Fruit fly (Drosophila melanogaster): ENCODE measurements around the gene cdi.

The cdi gene

dm6 chr3R:19101267-19101840 is 7.3 kb upstream of the cdi start:
- TF ChIP-seq Sin3A (optimal IDR thresholded peaks at IDR 0.05) (no peak), Myc (optimal IDR thresholded peaks at IDR 0.05) (no peak), h (optimal IDR thresholded peaks at IDR 0.05) (no peak), ttk (optimal IDR thresholded peaks at IDR 0.05) (no peak), psq (optimal IDR thresholded peaks at IDR 0.05) (no peak), insv (optimal IDR thresholded peaks at IDR 0.05) (no peak)

- no peak for TF ChIP-seq psq (optimal IDR thresholded peaks at IDR 0.05)
- no peak for TF ChIP-seq h (optimal IDR thresholded peaks at IDR 0.05)
- no peak for TF ChIP-seq Sin3A (optimal IDR thresholded peaks at IDR 0.05)
- TF ChIP-seq Myc (optimal IDR thresholded peaks at IDR 0.05) = no peak
- no peak for TF ChIP-seq ttk (optimal IDR thresholded peaks at IDR 0.05)
- TF ChIP-seq insv (optimal IDR thresholded peaks at IDR 0.05) = no peak
Measured at dm6 chr3R:19100098-19100497, 6.0 kb upstream of the cdi start.

DNA sequence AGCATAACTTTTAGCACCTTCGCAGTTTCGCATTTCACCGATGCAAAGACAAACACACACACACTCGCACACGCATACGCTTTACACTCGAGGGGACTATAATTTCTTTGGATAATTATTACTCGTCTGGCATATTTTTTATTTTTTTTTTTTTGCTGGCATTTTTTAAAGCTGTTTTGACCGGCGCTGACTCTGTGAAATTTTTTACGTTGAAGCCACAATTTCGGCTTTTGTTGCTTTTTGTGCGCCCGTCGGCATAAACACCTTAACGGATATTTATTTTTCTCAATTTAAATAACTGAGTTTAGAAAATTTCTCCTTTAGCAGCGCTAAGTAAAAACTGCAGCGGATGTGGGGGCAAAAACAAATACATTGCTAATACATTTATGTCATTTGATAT is 4.2 kb upstream of the cdi start:
- no peak for TF ChIP-seq insv (optimal IDR thresholded peaks at IDR 0.05)
- no peak for TF ChIP-seq ttk (optimal IDR thresholded peaks at IDR 0.05)
- TF ChIP-seq psq (optimal IDR thresholded peaks at IDR 0.05) = no peak
- no peak for TF ChIP-seq h (optimal IDR thresholded peaks at IDR 0.05)
- TF ChIP-seq Sin3A (optimal IDR thresholded peaks at IDR 0.05) = no peak
- no peak for TF ChIP-seq Myc (optimal IDR thresholded peaks at IDR 0.05)

DNA sequence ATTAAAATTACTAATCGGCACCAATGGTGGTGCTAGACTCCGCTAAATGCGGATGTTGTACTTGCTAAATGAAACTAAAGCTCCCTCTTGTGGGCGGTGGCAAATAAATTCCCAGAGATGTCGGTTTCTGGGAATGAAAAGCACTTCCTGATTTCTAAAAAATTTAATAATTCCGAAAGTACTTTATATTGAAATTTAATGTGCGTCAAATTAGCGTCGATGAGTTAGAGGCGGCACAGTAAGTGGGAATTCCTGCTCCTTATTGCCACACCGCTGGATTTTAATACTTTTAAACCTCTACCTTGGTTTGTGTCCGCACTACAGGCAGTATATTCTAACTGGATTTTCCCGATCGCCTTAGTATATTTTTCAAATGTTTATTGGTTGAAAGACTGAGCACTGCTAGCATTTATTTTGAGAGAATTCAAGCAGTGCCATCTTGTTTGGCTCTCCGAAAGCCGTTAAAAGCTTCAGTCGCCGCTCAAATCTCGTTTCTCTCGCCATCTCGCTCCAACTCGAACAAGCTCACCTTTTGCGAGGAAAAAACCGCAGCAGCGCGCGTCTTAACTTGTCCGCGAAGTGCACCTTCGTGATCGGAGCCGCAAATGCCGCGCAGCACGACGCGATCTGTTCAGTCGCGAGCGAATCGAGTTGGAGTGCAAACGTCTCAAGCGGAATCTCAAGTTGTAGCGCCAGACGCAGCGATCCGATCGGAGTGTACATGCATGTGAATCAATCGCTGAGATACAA is 2.4 kb upstream of the cdi start, which contains the start of gene CG6040:
CG6040 (plus strand) TSS at position 663 of the 750 bp plus-strand sequence.
- TF ChIP-seq insv (optimal IDR thresholded peaks at IDR 0.05) (no peak), psq (optimal IDR thresholded peaks at IDR 0.05) (no peak), h (optimal IDR thresholded peaks at IDR 0.05) (no peak), Myc (optimal IDR thresholded peaks at IDR 0.05) (no peak), Sin3A (optimal IDR thresholded peaks at IDR 0.05) (no peak), ttk (optimal IDR thresholded peaks at IDR 0.05) (no peak)

DNA sequence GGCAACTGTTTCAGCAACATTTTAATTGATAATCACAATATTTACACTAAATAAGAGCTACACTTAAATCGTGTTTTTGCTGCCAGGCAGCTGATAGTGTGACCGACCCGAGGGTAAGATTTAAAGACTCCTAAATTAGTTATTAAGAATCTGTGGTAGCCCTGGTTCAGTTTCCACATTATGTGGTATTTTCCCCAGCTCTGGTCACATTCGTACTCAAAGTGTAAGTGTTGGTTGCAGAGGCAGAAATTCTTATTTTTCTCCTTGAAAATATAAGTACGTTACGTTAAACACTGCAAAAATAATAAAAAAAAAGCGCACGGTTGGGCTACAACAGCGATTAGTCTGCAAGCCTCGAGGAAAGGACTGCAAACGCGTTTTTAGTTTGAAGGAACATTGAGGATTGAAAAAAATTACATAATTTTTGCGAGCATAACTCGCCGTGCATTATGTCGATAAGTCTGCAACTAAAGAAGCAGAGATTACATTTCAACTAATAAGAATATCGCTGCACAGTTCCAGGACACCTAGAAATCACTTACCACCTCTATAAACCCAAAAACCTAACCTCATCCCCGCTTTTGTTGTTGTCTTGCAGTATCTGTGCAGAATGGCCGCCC is 839 bp upstream of the cdi start, which contains the start of the genes mRpL55 and ATPsynD:
mRpL55 (minus strand) TSS at position 107 of the 620 bp plus-strand sequence.
ATPsynD (plus strand) TSS at position 202 of the 620 bp plus-strand sequence.
- TF ChIP-seq h (optimal IDR thresholded peaks at IDR 0.05) = no peak
- no peak for TF ChIP-seq Myc (optimal IDR thresholded peaks at IDR 0.05)
- no peak for TF ChIP-seq ttk (optimal IDR thresholded peaks at IDR 0.05)
- no peak for TF ChIP-seq Sin3A (optimal IDR thresholded peaks at IDR 0.05)
- no peak for TF ChIP-seq insv (optimal IDR thresholded peaks at IDR 0.05)
- TF ChIP-seq psq (optimal IDR thresholded peaks at IDR 0.05) = no peak

DNA sequence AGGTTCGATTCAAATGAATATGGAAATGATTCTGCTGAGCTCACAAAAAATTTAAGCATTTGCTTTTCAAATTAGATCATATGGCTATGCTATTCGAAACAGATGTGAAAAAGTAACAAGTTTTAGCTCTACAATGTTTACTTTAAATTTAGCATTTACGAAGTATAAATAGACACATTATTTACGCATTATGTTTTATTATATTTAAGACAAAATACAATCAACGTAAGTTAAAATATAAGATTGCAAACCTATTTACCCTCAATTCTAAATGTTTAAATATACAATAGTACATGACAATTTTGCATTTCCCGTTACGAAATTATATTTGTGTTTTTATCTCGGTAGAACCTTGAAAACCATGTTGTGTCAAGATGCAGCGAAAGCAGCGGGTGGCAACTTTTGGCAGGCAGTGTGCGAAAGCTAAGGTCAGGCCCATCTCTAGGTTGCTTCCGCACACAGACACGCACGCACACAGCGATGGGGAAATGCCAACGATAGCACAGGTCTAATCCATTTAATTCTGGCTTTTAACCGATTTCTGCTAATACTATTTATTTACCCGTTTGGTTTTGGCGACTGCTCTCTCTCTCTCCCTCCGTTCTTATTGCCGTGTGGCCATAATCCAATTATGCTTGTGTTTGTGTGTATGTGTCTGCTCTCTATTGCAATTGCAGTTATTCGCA is 800 bp downstream of the cdi start:
- TF ChIP-seq psq (optimal IDR thresholded peaks at IDR 0.05) (no peak), h (optimal IDR thresholded peaks at IDR 0.05) (no peak), insv (optimal IDR thresholded peaks at IDR 0.05) (no peak), Myc (optimal IDR thresholded peaks at IDR 0.05) (no peak), Sin3A (optimal IDR thresholded peaks at IDR 0.05) (no peak), ttk (optimal IDR thresholded peaks at IDR 0.05) (no peak)

dm6 chr3R:19092367-19093126 is 1.5 kb downstream of the cdi start:
- TF ChIP-seq Myc (optimal IDR thresholded peaks at IDR 0.05) = no peak
- no peak for TF ChIP-seq h (optimal IDR thresholded peaks at IDR 0.05)
- TF ChIP-seq Sin3A (optimal IDR thresholded peaks at IDR 0.05) = no peak
- TF ChIP-seq insv (optimal IDR thresholded peaks at IDR 0.05) = no peak
- no peak for TF ChIP-seq ttk (optimal IDR thresholded peaks at IDR 0.05)
- no peak for TF ChIP-seq psq (optimal IDR thresholded peaks at IDR 0.05)

dm6 chr3R:19091749-19092264 is 2.3 kb downstream of the cdi start:
- TF ChIP-seq h (optimal IDR thresholded peaks at IDR 0.05) (no peak), insv (optimal IDR thresholded peaks at IDR 0.05) (no peak), Myc (optimal IDR thresholded peaks at IDR 0.05) (no peak), ttk (optimal IDR thresholded peaks at IDR 0.05) (no peak), Sin3A (optimal IDR thresholded peaks at IDR 0.05) (no peak), psq (optimal IDR thresholded peaks at IDR 0.05) (no peak)

DNA sequence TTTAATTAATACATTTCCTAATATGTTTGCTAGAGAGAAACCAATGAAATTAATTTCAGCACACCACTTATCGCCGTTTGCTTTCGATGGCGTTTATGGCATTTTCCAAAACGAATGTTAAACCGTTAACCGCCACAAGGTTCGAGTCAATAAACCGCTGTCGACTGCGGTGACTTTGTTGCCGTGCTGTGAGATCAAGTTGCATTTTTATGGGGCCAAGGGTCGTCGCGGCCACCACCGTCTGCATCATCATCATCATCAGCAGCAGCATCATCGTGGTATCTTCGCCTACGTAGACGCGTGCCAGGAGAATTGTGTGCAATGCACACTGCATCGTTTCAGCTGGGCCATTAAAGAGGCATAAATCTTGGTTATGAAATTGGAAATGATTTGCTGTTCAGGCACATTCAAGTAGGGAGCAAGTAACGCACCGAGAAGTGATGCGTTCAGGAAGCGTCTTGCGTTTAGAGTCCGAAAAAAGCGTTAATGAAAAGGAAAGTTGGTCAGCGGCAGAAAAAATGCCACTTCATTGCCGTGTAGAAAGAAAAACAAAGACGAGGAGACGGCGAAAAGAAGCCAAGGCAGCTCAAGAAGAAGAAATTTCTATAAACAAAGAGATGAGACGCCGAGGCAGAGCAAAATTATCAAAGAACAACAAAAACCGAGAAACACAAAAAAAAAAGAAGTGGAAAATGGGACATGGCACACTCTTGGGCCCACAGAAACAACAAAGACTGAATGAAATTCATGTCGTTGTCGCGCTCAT is 2.9 kb downstream of the cdi start:
- TF ChIP-seq Myc (optimal IDR thresholded peaks at IDR 0.05) = no peak
- TF ChIP-seq psq (optimal IDR thresholded peaks at IDR 0.05) = no peak
- no peak for TF ChIP-seq insv (optimal IDR thresholded peaks at IDR 0.05)
- no peak for TF ChIP-seq h (optimal IDR thresholded peaks at IDR 0.05)
- no peak for TF ChIP-seq Sin3A (optimal IDR thresholded peaks at IDR 0.05)
- no peak for TF ChIP-seq ttk (optimal IDR thresholded peaks at IDR 0.05)

DNA sequence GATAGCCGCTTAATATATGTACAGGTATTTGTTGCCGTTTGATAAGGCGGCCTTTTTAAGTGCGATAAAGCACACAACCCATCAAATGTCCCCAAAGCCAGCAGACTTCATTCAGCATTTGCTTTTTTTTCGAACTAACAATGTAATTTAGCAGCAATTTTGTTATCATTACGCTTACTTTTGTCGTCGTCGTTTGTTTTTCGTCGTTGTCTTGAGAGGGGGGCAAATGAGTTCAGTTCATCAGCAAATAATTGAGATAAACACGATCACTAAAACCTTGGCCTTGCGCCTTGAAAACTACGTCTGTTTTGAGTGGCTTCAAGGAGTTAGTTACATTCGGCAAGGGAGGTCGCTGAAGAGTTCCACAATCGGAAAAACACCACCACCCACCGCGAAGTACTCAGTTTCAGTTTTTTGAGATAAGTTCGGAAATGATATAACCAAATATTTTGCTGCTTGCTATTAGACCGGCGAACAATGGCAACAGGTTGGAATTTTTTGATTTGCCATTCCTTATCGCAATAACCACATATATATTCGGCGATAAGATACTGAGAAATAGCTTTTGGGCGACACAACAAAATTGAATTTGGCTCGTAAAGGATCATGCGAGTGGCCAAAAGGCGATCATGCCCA is 5.0 kb downstream of the cdi start:
- TF ChIP-seq Myc (optimal IDR thresholded peaks at IDR 0.05) = no peak
- no peak for TF ChIP-seq psq (optimal IDR thresholded peaks at IDR 0.05)
- TF ChIP-seq Sin3A (optimal IDR thresholded peaks at IDR 0.05) = no peak
- TF ChIP-seq ttk (optimal IDR thresholded peaks at IDR 0.05) = no peak
- TF ChIP-seq insv (optimal IDR thresholded peaks at IDR 0.05) = no peak
- no peak for TF ChIP-seq h (optimal IDR thresholded peaks at IDR 0.05)

Measured in Kc167 (cell line).